Fruit fly (Drosophila melanogaster) whole organism, embryonic: ENCODE results near the gene CG33203.
A peak's percentile ranks its signal among the peaks of the same experiment; 100 is the strongest.

Source experiments
- B-H1 ChIP-seq: fragments of 200-800 bp; sonication (Bioruptor generic); IDR thresholded peaks from 3 replicates; pipeline ENCODE4 v1.3.6; 2022; ENCODE audit warnings: missing biosample characterization, missing genetic modification characterization
- Bdp1 ChIP-seq: fragments of 200-800 bp; sonication (Bioruptor generic); optimal IDR thresholded peaks from 3 replicates; lab custom pipeline; 2016; ENCODE audit warnings: missing biosample characterization, missing genetic modification characterization
- CG10274 ChIP-seq: fragments of 200-800 bp; sonication (Bioruptor generic); optimal IDR thresholded peaks from 3 replicates; lab custom pipeline; 2017; ENCODE audit warnings: missing biosample characterization, mild to moderate bottlenecking, missing genetic modification characterization
- CG10366 ChIP-seq: fragments of 200-800 bp; sonication (Bioruptor generic); IDR thresholded peaks from 2 replicates; pipeline ENCODE4 v1.3.6; 2022; ENCODE audit warnings: missing biosample characterization, missing genetic modification characterization
- CG11695 ChIP-seq: fragments of 200-800 bp; sonication (Bioruptor generic); IDR thresholded peaks from 3 replicates; pipeline ENCODE4 v1.3.6; 2022; ENCODE audit warnings: missing biosample characterization, missing genetic modification characterization
- CG12769 ChIP-seq: fragments of 200-800 bp; sonication (Bioruptor generic); optimal IDR thresholded peaks from 2 replicates; lab custom pipeline; 2019; ENCODE audit warnings: missing biosample characterization, mild to moderate bottlenecking, missing genetic modification characterization, moderate library complexity
- CG13123 ChIP-seq: fragments of 200-800 bp; sonication (Bioruptor generic); optimal IDR thresholded peaks from 2 replicates; lab custom pipeline; 2016; ENCODE audit warnings: missing biosample characterization, missing genetic modification characterization
- CG13287 ChIP-seq: fragments of 200-800 bp; sonication (Bioruptor generic); IDR thresholded peaks from 2 replicates; pipeline ENCODE4 v1.3.6; 2022; ENCODE audit warnings: missing biosample characterization, missing genetic modification characterization; ENCODE audit not compliant: partially characterized antibody
- CG15011 ChIP-seq: fragments of 200-800 bp; sonication (Bioruptor generic); optimal IDR thresholded peaks from 3 replicates; lab custom pipeline; 2018; ENCODE audit warnings: missing biosample characterization, mild to moderate bottlenecking, missing genetic modification characterization
- CG1647 ChIP-seq: fragments of 200-800 bp; sonication (Bioruptor generic); optimal IDR thresholded peaks from 3 replicates; lab custom pipeline; 2016; ENCODE audit warnings: missing biosample characterization, missing genetic modification characterization
- CG34422 ChIP-seq: fragments of 200-800 bp; sonication (Bioruptor generic); IDR thresholded peaks from 3 replicates; pipeline ENCODE4 v1.3.6; 2022; ENCODE audit warnings: missing biosample characterization, missing genetic modification characterization
- CG3995 ChIP-seq: fragments of 200-800 bp; sonication (Bioruptor generic); optimal IDR thresholded peaks from 3 replicates; lab custom pipeline; 2016; ENCODE audit warnings: missing biosample characterization, missing genetic modification characterization
- CG43689 ChIP-seq: fragments of 200-800 bp; sonication (Bioruptor generic); IDR thresholded peaks from 2 replicates; pipeline ENCODE4 v1.3.6; 2022; ENCODE audit warnings: missing biosample characterization, missing genetic modification characterization
- CG7357 ChIP-seq: fragments of 200-800 bp; sonication (Bioruptor generic); IDR thresholded peaks from 3 replicates; pipeline ENCODE4 v1.3.6; 2022; ENCODE audit warnings: missing biosample characterization, missing genetic modification characterization
- CG7963 ChIP-seq: fragments of 200-800 bp; sonication (Bioruptor generic); IDR thresholded peaks from 3 replicates; pipeline ENCODE4 v1.3.6; 2022; ENCODE audit warnings: missing biosample characterization, missing genetic modification characterization; ENCODE audit not compliant: partially characterized antibody
- CG8765 ChIP-seq: fragments of 200-800 bp; sonication (Bioruptor generic); IDR thresholded peaks from 2 replicates; pipeline ENCODE4 v1.3.6; 2022; ENCODE audit warnings: missing biosample characterization, missing genetic modification characterization
- CG9932 ChIP-seq: fragments of 200-800 bp; sonication (Bioruptor generic); IDR thresholded peaks from 2 replicates; pipeline ENCODE4 v1.3.6; 2022; ENCODE audit warnings: missing biosample characterization, missing genetic modification characterization
- CkIIα-i1 ChIP-seq: fragments of 200-800 bp; sonication (Bioruptor generic); IDR thresholded peaks from 2 replicates; pipeline ENCODE4 v1.3.6; 2022; ENCODE audit warnings: missing biosample characterization, missing genetic modification characterization
- CoRest ChIP-seq: fragments of 200-800 bp; sonication (Bioruptor generic); optimal IDR thresholded peaks from 3 replicates; lab custom pipeline; 2018; ENCODE audit warnings: missing biosample characterization, mild to moderate bottlenecking, missing genetic modification characterization, moderate library complexity
- Dek ChIP-seq: fragments of 200-800 bp; sonication (Bioruptor generic); optimal IDR thresholded peaks from 3 replicates; lab custom pipeline; 2019; ENCODE audit warnings: missing biosample characterization, mild to moderate bottlenecking, missing genetic modification characterization, moderate library complexity
- Dfd ChIP-seq, 2 experiments: fragments of >200 bp; optimal IDR thresholded peaks; 2 replicates each; lab custom pipeline; 2017; ENCODE audit warnings: missing biosample characterization in 2 of 2, missing genetic modification characterization in 2 of 2
- HLH54F ChIP-seq: fragments of 200-800 bp; sonication (Bioruptor generic); optimal IDR thresholded peaks from 3 replicates; lab custom pipeline; 2016; ENCODE audit warnings: missing biosample characterization, missing genetic modification characterization
- Hr39 ChIP-seq: fragments of >200 bp; optimal IDR thresholded peaks from 2 replicates; lab custom pipeline; 2017
- Jarid2 ChIP-seq: fragments of 200-800 bp; sonication (Bioruptor generic); optimal IDR thresholded peaks from 3 replicates; lab custom pipeline; 2017; ENCODE audit warnings: mild to moderate bottlenecking, missing biosample characterization, missing genetic modification reagents, missing genetic modification characterization
- MTF-1 ChIP-seq: fragments of 200-800 bp; sonication (Bioruptor generic); optimal IDR thresholded peaks from 2 replicates; lab custom pipeline; 2018; ENCODE audit warnings: missing biosample characterization, mild to moderate bottlenecking, missing genetic modification characterization, borderline replicate concordance
- Myb ChIP-seq: fragments of 200-800 bp; sonication (Bioruptor generic); optimal IDR thresholded peaks from 2 replicates; lab custom pipeline; 2016; ENCODE audit warnings: missing biosample characterization, missing genetic modification characterization
- NC2α ChIP-seq: fragments of 200-800 bp; sonication (Bioruptor generic); optimal IDR thresholded peaks from 2 replicates; lab custom pipeline; 2016; ENCODE audit warnings: missing biosample characterization, missing genetic modification characterization
- Rfx ChIP-seq: fragments of 200-800 bp; sonication (Bioruptor generic); IDR thresholded peaks from 2 replicates; pipeline ENCODE4 v1.3.6; 2022; ENCODE audit warnings: missing biosample characterization, missing genetic modification characterization
- Side ChIP-seq: fragments of 200-800 bp; sonication (Bioruptor generic); optimal IDR thresholded peaks from 2 replicates; lab custom pipeline; 2016; ENCODE audit warnings: missing biosample characterization, missing genetic modification characterization
- YL-1 ChIP-seq: fragments of 200-800 bp; sonication (Bioruptor generic); optimal IDR thresholded peaks from 3 replicates; lab custom pipeline; 2017; ENCODE audit warnings: missing biosample characterization, mild to moderate bottlenecking, missing genetic modification characterization
- az2 ChIP-seq: fragments of 200-800 bp; sonication (Bioruptor generic); optimal IDR thresholded peaks from 3 replicates; lab custom pipeline; 2016; ENCODE audit warnings: missing biosample characterization, missing genetic modification characterization
- bab2 ChIP-seq: fragments of 200-800 bp; sonication (Bioruptor generic); optimal IDR thresholded peaks from 2 replicates; lab custom pipeline; 2016; ENCODE audit warnings: missing biosample characterization, missing genetic modification characterization
- btn ChIP-seq: fragments of 200-800 bp; sonication (Bioruptor generic); optimal IDR thresholded peaks from 2 replicates; lab custom pipeline; 2016; ENCODE audit warnings: missing biosample characterization, missing genetic modification characterization
- cad ChIP-seq: fragments of >200 bp; optimal IDR thresholded peaks from 2 replicates; lab custom pipeline; 2017; ENCODE audit warnings: missing biosample characterization, missing genetic modification characterization
- croc ChIP-seq: fragments of 200-800 bp; sonication (Bioruptor generic); conservative IDR thresholded peaks from 3 replicates; pipeline ENCODE4 v1.3.6; 2022; ENCODE audit warnings: missing biosample characterization, missing genetic modification characterization
- emc ChIP-seq: fragments of 200-800 bp; sonication (Bioruptor generic); optimal IDR thresholded peaks from 2 replicates; lab custom pipeline; 2016; ENCODE audit warnings: missing biosample characterization, missing genetic modification characterization
- esg ChIP-seq: fragments of 200-800 bp; sonication (Bioruptor generic); conservative IDR thresholded peaks from 2 replicates; pipeline ENCODE4 v1.3.6; 2022; ENCODE audit warnings: missing biosample characterization, missing genetic modification characterization
- fd3F ChIP-seq: fragments of 200-800 bp; sonication (Bioruptor generic); optimal IDR thresholded peaks from 2 replicates; lab custom pipeline; 2018; ENCODE audit warnings: missing biosample characterization, mild to moderate bottlenecking, missing genetic modification characterization, moderate library complexity
- ftz-f1 ChIP-seq: fragments of 200-800 bp; sonication (Bioruptor generic); optimal IDR thresholded peaks from 2 replicates; lab custom pipeline; 2016; ENCODE audit warnings: missing biosample characterization, missing genetic modification characterization
- gcm2 ChIP-seq: fragments of 200-800 bp; sonication (Bioruptor generic); optimal IDR thresholded peaks from 2 replicates; lab custom pipeline; 2016; ENCODE audit warnings: missing biosample characterization, missing genetic modification characterization
- kni ChIP-seq: fragments of 200-800 bp; sonication (Bioruptor generic); optimal IDR thresholded peaks from 3 replicates; lab custom pipeline; 2017; ENCODE audit warnings: mild to moderate bottlenecking, missing biosample characterization, missing genetic modification reagents, missing genetic modification characterization
- lbe ChIP-seq: fragments of 200-800 bp; sonication (Bioruptor generic); optimal IDR thresholded peaks from 2 replicates; lab custom pipeline; 2016; ENCODE audit warnings: missing biosample characterization, mild to moderate bottlenecking, missing genetic modification characterization
- lmd ChIP-seq: fragments of 200-800 bp; sonication (Bioruptor generic); IDR thresholded peaks from 2 replicates; pipeline ENCODE4 v1.3.6; 2022; ENCODE audit warnings: missing biosample characterization, missing genetic modification characterization
- mld ChIP-seq: fragments of 200-800 bp; sonication (Bioruptor generic); IDR thresholded peaks from 3 replicates; pipeline ENCODE4 v1.3.6; 2022; ENCODE audit warnings: missing biosample characterization, missing genetic modification characterization; ENCODE audit not compliant: partially characterized antibody
- prd ChIP-seq, 3 experiments: fragments of >200 bp in 2 of 3; fragments of 200-800 bp in 1 of 3; sonication (Bioruptor generic) in 1 of 3; optimal IDR thresholded peaks in 2 of 3; IDR thresholded peaks in 1 of 3; 2 replicates in 2 of 3; 3 replicates in 1 of 3; pipeline versions ENCODE4 v1.3.6 to Lab custom; 2017 to 2022; ENCODE audit warnings: missing biosample characterization in 1 of 3, missing genetic modification characterization in 1 of 3
- pros ChIP-seq: fragments of 200-800 bp; sonication (Bioruptor generic); optimal IDR thresholded peaks from 3 replicates; lab custom pipeline; 2019; ENCODE audit warnings: missing biosample characterization, mild to moderate bottlenecking, missing genetic modification characterization, moderate library complexity
- seq ChIP-seq: fragments of 200-800 bp; sonication (Bioruptor generic); IDR thresholded peaks from 2 replicates; pipeline ENCODE4 v1.3.6; 2022; ENCODE audit warnings: missing biosample characterization, missing genetic modification characterization
- trem ChIP-seq: fragments of 200-800 bp; optimal IDR thresholded peaks from 3 replicates; lab custom pipeline; 2019; ENCODE audit warnings: missing biosample characterization, mild to moderate bottlenecking, missing genetic modification characterization, moderate library complexity
- twi ChIP-seq: fragments of 200-800 bp; optimal IDR thresholded peaks from 2 replicates; lab custom pipeline; 2019; ENCODE audit warnings: missing biosample characterization, mild to moderate bottlenecking, missing genetic modification characterization, moderate library complexity
- tx ChIP-seq: fragments of 200-800 bp; sonication (Bioruptor generic); optimal IDR thresholded peaks from 2 replicates; lab custom pipeline; 2016; ENCODE audit warnings: missing biosample characterization, missing genetic modification characterization
- usp ChIP-seq: fragments of >200 bp; optimal IDR thresholded peaks from 2 replicates; lab custom pipeline; 2017; ENCODE audit warnings: missing biosample characterization, missing genetic modification characterization
- z ChIP-seq: fragments of 200-800 bp; sonication (Bioruptor generic); IDR thresholded peaks from 3 replicates; pipeline ENCODE4 v1.3.6; 2022; ENCODE audit warnings: missing biosample characterization, missing genetic modification characterization

The CG33203 gene

dm6 chr3R:28891513-28892097 lies 4.1 kb upstream of the CG33203 start (continued):
- TF ChIP-seq CG15011 (GFP tag; lab: Kevin White, UChicago) (no peak), esg (GFP tag; lab: Robert Waterston, UW) (no peak), Bdp1 (no peak), CG43689 (GFP tag; lab: Robert Waterston, UW) (no peak), CoRest (tag; lab: Kevin White, UChicago) (no peak), CG10366 (GFP tag; lab: Robert Waterston, UW) (no peak), CG10274 (GFP tag; lab: Kevin White, UChicago) (peak; percentile 37), lbe (GFP tag; lab: Kevin White, UChicago) (no peak), tx (GFP tag; lab: Kevin White, UChicago) (no peak), Dfd (GFP tag; optimal IDR thresholded peaks at IDR 0.05; lab: Kevin White, UChicago) (no peak), usp (GFP tag; lab: Kevin White, UChicago) (no peak), cad (no peak), prd (optimal IDR thresholded peaks at IDR 0.05; lab: Kevin White, UChicago) (no peak), prd (GFP tag; IDR thresholded peaks at IDR 0.05; lab: Robert Waterston, UW) (no peak), z (GFP tag; lab: Robert Waterston, UW) (no peak), trem (tag; lab: Kevin White, UChicago) (no peak), HLH54F (no peak), CG7357 (no peak), twi (tag; lab: Kevin White, UChicago) (no peak), fd3F (GFP tag; lab: Kevin White, UChicago) (no peak), CG7963 (GFP tag; lab: Robert Waterston, UW) (no peak), CG34422 (GFP tag; lab: Robert Waterston, UW) (no peak), CG13287 (GFP tag; lab: Robert Waterston, UW) (peak; percentile 49; the same call in 1 of the 2 replicates), CG8765 (no peak), emc (no peak), B-H1 (GFP tag; lab: Robert Waterston, UW) (no peak; the same call in 2 of the 3 replicates), gcm2 (GFP tag; lab: Kevin White, UChicago) (no peak), YL-1 (GFP tag; lab: Kevin White, UChicago) (no peak), MTF-1 (no peak), CkIIα-i1 (GFP tag; lab: Robert Waterston, UW) (no peak), Rfx (GFP tag; lab: Robert Waterston, UW) (no peak), Jarid2 (GFP tag; lab: Kevin White, UChicago) (peak; percentile 92), ftz-f1 (GFP tag; lab: Kevin White, UChicago) (peak; percentile 21), mld (GFP tag; lab: Robert Waterston, UW) (no peak), NC2α (GFP tag; lab: Kevin White, UChicago) (no peak), Side (no peak), btn (GFP tag; lab: Kevin White, UChicago) (no peak), seq (GFP tag; lab: Robert Waterston, UW) (no peak), lmd (GFP tag; lab: Robert Waterston, UW) (no peak), CG11695 (GFP tag; lab: Robert Waterston, UW) (no peak), CG1647 (GFP tag; lab: Kevin White, UChicago) (no peak), Dek (tag; lab: Kevin White, UChicago) (no peak), kni (GFP tag; lab: Kevin White, UChicago) (no peak), Myb (no peak), az2 (GFP tag; lab: Kevin White, UChicago) (no peak), CG12769 (tag; lab: Kevin White, UChicago) (peak; percentile 29), pros (GFP tag; lab: Kevin White, UChicago) (no peak), croc (GFP tag; lab: Robert Waterston, UW) (no peak), bab2 (no peak), Hr39 (lab: Kevin White, UChicago) (no peak), CG9932 (GFP tag; lab: Robert Waterston, UW) (no peak), CG13123 (GFP tag; lab: Kevin White, UChicago) (no peak), CG3995 (GFP tag; lab: Kevin White, UChicago) (no peak)
